Worm (Caenorhabditis elegans) whole organism, L3 larva: ENCODE results near the gene irld-61.

Source experiments
- ama-1 ChIP-seq: fragments of 150-350 bp; optimal IDR thresholded peaks from 2 replicates; lab custom pipeline; 2018
- ceh-16 ChIP-seq: sonication (generic microtip); optimal IDR thresholded peaks from 2 replicates; lab custom pipeline; 2017; ENCODE audit warnings: missing biosample characterization, missing genetic modification characterization
- fos-1 ChIP-seq: fragments of 150-350 bp; optimal IDR thresholded peaks from 2 replicates; lab custom pipeline; 2014; ENCODE audit warnings: missing biosample characterization, missing genetic modification characterization
- snpc-4 ChIP-seq: fragments of 150-350 bp; optimal IDR thresholded peaks from 2 replicates; lab custom pipeline; 2014; ENCODE audit warnings: missing biosample characterization, missing genetic modification characterization

- TF ChIP-seq fos-1 (tag; lab: Kevin White, UChicago): no peak
- no peak for TF ChIP-seq snpc-4 (tag; lab: Kevin White, UChicago)
- no peak for TF ChIP-seq ceh-16 (tag; lab: Kevin White, UChicago)
- no peak for TF ChIP-seq ama-1 (lab: Kevin White, UChicago)
These were observed 36.2 kb downstream of the irld-61 start for ce11 chrIII:12800529-12800928.
